Fruit fly (Drosophila melanogaster) whole organism, embryonic: ENCODE data around the gene CG10470.

ENCODE experiments used
- B-H2 ChIP-seq: fragments of 200-800 bp; sonication (Bioruptor generic); optimal IDR thresholded peaks from 2 replicates; lab custom pipeline; 2018; ENCODE audit warnings: missing biosample characterization, mild to moderate bottlenecking, missing genetic modification characterization
- Bteb2 ChIP-seq: fragments of 200-800 bp; sonication (Bioruptor generic); optimal IDR thresholded peaks from 2 replicates; lab custom pipeline; 2016; ENCODE audit warnings: missing biosample characterization, missing genetic modification characterization
- CG12659 ChIP-seq: fragments of 200-800 bp; sonication (Bioruptor generic); optimal IDR thresholded peaks from 3 replicates; lab custom pipeline; 2017; ENCODE audit warnings: mild to moderate bottlenecking, missing biosample characterization, missing genetic modification reagents, missing genetic modification characterization
- CG14667 ChIP-seq: fragments of 200-800 bp; sonication (Bioruptor generic); IDR thresholded peaks from 2 replicates; pipeline ENCODE4 v1.3.6; 2022; ENCODE audit warnings: missing biosample characterization, missing genetic modification characterization
- CG1647 ChIP-seq: fragments of 200-800 bp; sonication (Bioruptor generic); optimal IDR thresholded peaks from 3 replicates; lab custom pipeline; 2016; ENCODE audit warnings: missing biosample characterization, missing genetic modification characterization
- CG17829 ChIP-seq: fragments of 200-800 bp; optimal IDR thresholded peaks from 2 replicates; lab custom pipeline; 2019; ENCODE audit warnings: missing biosample characterization, mild to moderate bottlenecking, missing genetic modification characterization, moderate library complexity
- CG17912 ChIP-seq: fragments of 200-800 bp; sonication (Bioruptor generic); optimal IDR thresholded peaks from 2 replicates; lab custom pipeline; 2018; ENCODE audit warnings: missing biosample characterization, mild to moderate bottlenecking, missing genetic modification characterization
- CG18619 ChIP-seq: fragments of 200-800 bp; sonication (Bioruptor generic); optimal IDR thresholded peaks from 3 replicates; lab custom pipeline; 2017; ENCODE audit warnings: missing biosample characterization, mild to moderate bottlenecking, missing genetic modification characterization
- CG2875 ChIP-seq: fragments of 200-800 bp; sonication (Bioruptor generic); optimal IDR thresholded peaks from 2 replicates; lab custom pipeline; 2017; ENCODE audit warnings: missing biosample characterization, mild to moderate bottlenecking, missing genetic modification characterization, missing genetic modification reagents
- CG3726 ChIP-seq: fragments of 200-800 bp; sonication (Bioruptor generic); IDR thresholded peaks from 3 replicates; pipeline ENCODE4, ENCODE4 v1.3.6; 2022; ENCODE audit warnings: missing biosample characterization, missing genetic modification characterization
- CG4282 ChIP-seq: fragments of 200-800 bp; sonication (Bioruptor generic); optimal IDR thresholded peaks from 2 replicates; lab custom pipeline; 2016; ENCODE audit warnings: missing biosample characterization, missing genetic modification characterization
- CG4360 ChIP-seq: fragments of 200-800 bp; sonication (Bioruptor generic); IDR thresholded peaks from 2 replicates; pipeline ENCODE4 v1.3.6; 2022; ENCODE audit warnings: missing biosample characterization, missing genetic modification characterization
- CG4730 ChIP-seq: fragments of 200-800 bp; sonication (Bioruptor generic); IDR thresholded peaks from 2 replicates; pipeline ENCODE4 v1.3.6; 2022; ENCODE audit warnings: missing biosample characterization, missing genetic modification characterization
- CG4820 ChIP-seq: fragments of 200-800 bp; sonication (Bioruptor generic); optimal IDR thresholded peaks from 3 replicates; lab custom pipeline; 2016; ENCODE audit warnings: missing biosample characterization, missing genetic modification characterization
- CG6272 ChIP-seq: fragments of 200-800 bp; sonication (Bioruptor generic); IDR thresholded peaks from 2 replicates; pipeline ENCODE4 v1.3.6; 2022; ENCODE audit warnings: missing biosample characterization, missing genetic modification characterization
- CG6683 ChIP-seq: fragments of 200-800 bp; sonication (Bioruptor generic); optimal IDR thresholded peaks from 2 replicates; lab custom pipeline; 2017; ENCODE audit warnings: missing biosample characterization, mild to moderate bottlenecking, missing genetic modification characterization, missing genetic modification reagents
- CG6854 ChIP-seq: fragments of 200-800 bp; sonication (Bioruptor generic); optimal IDR thresholded peaks from 3 replicates; lab custom pipeline; 2017; ENCODE audit warnings: missing biosample characterization, mild to moderate bottlenecking, missing genetic modification characterization
- CG9215 ChIP-seq: fragments of 200-800 bp; sonication (Bioruptor generic); IDR thresholded peaks from 2 replicates; pipeline ENCODE4 v1.3.6; 2022; ENCODE audit warnings: missing biosample characterization, missing genetic modification characterization
- CG9437 ChIP-seq: fragments of 200-800 bp; sonication (Bioruptor generic); optimal IDR thresholded peaks from 2 replicates; lab custom pipeline; 2018; ENCODE audit warnings: missing biosample characterization, mild to moderate bottlenecking, missing genetic modification characterization
- CoRest ChIP-seq: fragments of 200-800 bp; sonication (Bioruptor generic); optimal IDR thresholded peaks from 3 replicates; lab custom pipeline; 2018; ENCODE audit warnings: missing biosample characterization, mild to moderate bottlenecking, missing genetic modification characterization, moderate library complexity
- D ChIP-seq, 2 experiments: fragments of 200-800 bp in 1 of 2; fragments of >200 bp in 1 of 2; sonication (Bioruptor generic) in 1 of 2; optimal IDR thresholded peaks; 2 replicates in 1 of 2; 3 replicates in 1 of 2; lab custom pipeline; 2017; ENCODE audit warnings: mild to moderate bottlenecking in 1 of 2, missing biosample characterization in 1 of 2, missing genetic modification characterization in 1 of 2, missing genetic modification reagents in 1 of 2
- Elba2 ChIP-seq: fragments of 200-800 bp; sonication (Bioruptor generic); optimal IDR thresholded peaks from 3 replicates; lab custom pipeline; 2016; ENCODE audit warnings: missing biosample characterization, missing genetic modification characterization
- HHEX ChIP-seq: fragments of 200-800 bp; sonication (Bioruptor generic); optimal IDR thresholded peaks from 3 replicates; lab custom pipeline; 2017; ENCODE audit warnings: missing biosample characterization, mild to moderate bottlenecking, missing genetic modification characterization, missing genetic modification reagents
- HLH3B ChIP-seq: fragments of 200-800 bp; sonication (Bioruptor generic); IDR thresholded peaks from 2 replicates; pipeline ENCODE4 v1.3.6; 2022; ENCODE audit warnings: missing biosample characterization, missing genetic modification characterization
- Hmx ChIP-seq: fragments of 200-800 bp; sonication (Bioruptor generic); optimal IDR thresholded peaks from 2 replicates; lab custom pipeline; 2016; ENCODE audit warnings: missing biosample characterization, missing genetic modification characterization
- Hr3 ChIP-seq: fragments of 200-800 bp; sonication (Bioruptor generic); optimal IDR thresholded peaks from 3 replicates; lab custom pipeline; 2016; ENCODE audit warnings: missing biosample characterization, missing genetic modification characterization
- MESR4 ChIP-seq: fragments of 200-800 bp; sonication (Bioruptor generic); optimal IDR thresholded peaks from 2 replicates; lab custom pipeline; 2018; ENCODE audit warnings: missing biosample characterization, mild to moderate bottlenecking, missing genetic modification characterization, moderate library complexity
- NFAT ChIP-seq: fragments of 200-800 bp; sonication (Bioruptor generic); IDR thresholded peaks from 2 replicates; pipeline ENCODE4 v1.3.6; 2022; ENCODE audit warnings: missing biosample characterization, missing genetic modification characterization
- NfI ChIP-seq: fragments of 200-800 bp; sonication (Bioruptor generic); optimal IDR thresholded peaks from 3 replicates; lab custom pipeline; 2018; ENCODE audit warnings: missing biosample characterization, mild to moderate bottlenecking, missing genetic modification characterization, moderate library complexity
- Optix ChIP-seq: fragments of 200-800 bp; sonication (Bioruptor generic); IDR thresholded peaks from 3 replicates; pipeline ENCODE4 v1.3.6; 2022; ENCODE audit warnings: missing biosample characterization, missing genetic modification characterization
- Rx ChIP-seq: fragments of 200-800 bp; sonication (Bioruptor generic); IDR thresholded peaks from 2 replicates; pipeline ENCODE4 v1.3.6; 2022; ENCODE audit warnings: missing biosample characterization, missing genetic modification characterization
- Side ChIP-seq: fragments of 200-800 bp; sonication (Bioruptor generic); optimal IDR thresholded peaks from 2 replicates; lab custom pipeline; 2016; ENCODE audit warnings: missing biosample characterization, missing genetic modification characterization
- ac ChIP-seq: fragments of 200-800 bp; sonication (Bioruptor generic); optimal IDR thresholded peaks from 3 replicates; lab custom pipeline; 2017; ENCODE audit warnings: missing biosample characterization, mild to moderate bottlenecking, missing genetic modification characterization
- chm ChIP-seq: fragments of 200-800 bp; sonication (Bioruptor generic); IDR thresholded peaks from 2 replicates; pipeline ENCODE4 v1.3.6; 2022; ENCODE audit warnings: missing biosample characterization, missing genetic modification characterization
- fd96Cb ChIP-seq: fragments of 200-800 bp; sonication (Bioruptor generic); optimal IDR thresholded peaks from 2 replicates; lab custom pipeline; 2018; ENCODE audit warnings: missing biosample characterization, mild to moderate bottlenecking, missing genetic modification characterization, moderate library complexity
- gcm ChIP-seq: fragments of 200-800 bp; sonication (Bioruptor generic); optimal IDR thresholded peaks from 2 replicates; lab custom pipeline; 2019; ENCODE audit warnings: missing biosample characterization, mild to moderate bottlenecking, missing genetic modification characterization, moderate library complexity
- ind ChIP-seq: fragments of 200-800 bp; sonication (Bioruptor generic); optimal IDR thresholded peaks from 3 replicates; lab custom pipeline; 2016; ENCODE audit warnings: missing biosample characterization, missing genetic modification characterization
- jumu ChIP-seq: fragments of 200-800 bp; sonication (Bioruptor generic); optimal IDR thresholded peaks from 3 replicates; lab custom pipeline; 2016; ENCODE audit warnings: missing biosample characterization, missing genetic modification characterization
- klu ChIP-seq: fragments of 200-800 bp; sonication (Bioruptor generic); IDR thresholded peaks from 2 replicates; pipeline ENCODE4 v1.3.6; 2022; ENCODE audit warnings: missing biosample characterization, missing genetic modification characterization
- knrl ChIP-seq: fragments of 200-800 bp; sonication (Bioruptor generic); IDR thresholded peaks from 3 replicates; pipeline ENCODE4 v1.3.6; 2022; ENCODE audit warnings: missing biosample characterization, missing genetic modification characterization; ENCODE audit not compliant: partially characterized antibody
- lov ChIP-seq, 2 experiments: fragments of 200-800 bp in 1 of 2; fragments of >200 bp in 1 of 2; sonication (Bioruptor generic) in 1 of 2; IDR thresholded peaks in 1 of 2; optimal IDR thresholded peaks in 1 of 2; 2 replicates in 1 of 2; 3 replicates in 1 of 2; pipeline versions ENCODE4 v1.3.6 to Lab custom; 2017 to 2022; ENCODE audit warnings: missing biosample characterization in 1 of 2, missing genetic modification characterization in 1 of 2
- nerfin-2 ChIP-seq: fragments of 200-800 bp; sonication (Bioruptor generic); IDR thresholded peaks from 2 replicates; pipeline ENCODE4 v1.3.6; 2022; ENCODE audit warnings: missing biosample characterization, missing genetic modification characterization; ENCODE audit not compliant: partially characterized antibody
- pho ChIP-seq: fragments of 200-800 bp; sonication (Bioruptor generic); optimal IDR thresholded peaks from 2 replicates; lab custom pipeline; 2016; ENCODE audit warnings: missing biosample characterization, missing genetic modification characterization
- sc ChIP-seq, 3 experiments: fragments of >200 bp in 2 of 3; fragments of 200-800 bp in 1 of 3; sonication (Bioruptor generic) in 1 of 3; optimal IDR thresholded peaks; 2 replicates in 2 of 3; 3 replicates in 1 of 3; lab custom pipeline; 2017; ENCODE audit warnings: mild to moderate bottlenecking in 1 of 3, missing biosample characterization in 1 of 3, missing genetic modification characterization in 1 of 3, missing genetic modification reagents in 1 of 3
- sens ChIP-seq: fragments of 200-800 bp; sonication (Bioruptor generic); peaks from one replicate; lab custom pipeline; 2016; ENCODE audit warnings: missing biosample characterization, missing genetic modification characterization
- ssp ChIP-seq: fragments of 200-800 bp; sonication (Bioruptor generic); IDR thresholded peaks from 2 replicates; pipeline ENCODE4 v1.3.6; 2022; ENCODE audit warnings: missing biosample characterization, missing genetic modification characterization
- trem ChIP-seq: fragments of 200-800 bp; optimal IDR thresholded peaks from 3 replicates; lab custom pipeline; 2019; ENCODE audit warnings: missing biosample characterization, mild to moderate bottlenecking, missing genetic modification characterization, moderate library complexity
- vfl ChIP-seq: fragments of 200-800 bp; sonication (Bioruptor generic); optimal IDR thresholded peaks from 2 replicates; lab custom pipeline; 2016; ENCODE audit warnings: missing biosample characterization, missing genetic modification characterization
- zen ChIP-seq: fragments of 200-800 bp; sonication (Bioruptor generic); optimal IDR thresholded peaks from 3 replicates; lab custom pipeline; 2018; ENCODE audit warnings: missing biosample characterization, mild to moderate bottlenecking, missing genetic modification characterization, moderate library complexity

CG10470 gene

dm6 chr2L:19058916-19059315 lies 10.0 kb downstream of the CG10470 start, which contains the start of gene Phlpp (continued):
- TF ChIP-seq Hr3 (GFP tag; lab: Kevin White, UChicago) (peak; percentile 4), Bteb2 (GFP tag; lab: Kevin White, UChicago) (no peak), CG4730 (GFP tag; lab: Robert Waterston, UW) (peak; percentile 47; the same call in 1 of the 2 replicates), Hmx (GFP tag; lab: Kevin White, UChicago) (no peak), knrl (GFP tag; lab: Robert Waterston, UW) (no peak), B-H2 (GFP tag; lab: Kevin White, UChicago) (no peak), CoRest (peak; percentile 47), MESR4 (GFP tag; lab: Kevin White, UChicago) (no peak), CG4820 (GFP tag; lab: Kevin White, UChicago) (no peak), D (optimal IDR thresholded peaks at IDR 0.05; lab: Kevin White, UChicago) (no peak), D (GFP tag; optimal IDR thresholded peaks at IDR 0.05; lab: Kevin White, UChicago) (peak; percentile 41), CG1647 (GFP tag; lab: Kevin White, UChicago) (no peak), CG4282 (no peak), CG6272 (GFP tag; lab: Robert Waterston, UW) (peak; percentile 41; the same call in 1 of the 2 replicates), CG9437 (GFP tag; lab: Kevin White, UChicago) (peak; percentile 2), CG18619 (peak; percentile 13), HHEX (GFP tag; lab: Kevin White, UChicago) (peak; percentile 8), Optix (GFP tag; lab: Robert Waterston, UW) (no peak), CG9215 (GFP tag; lab: Robert Waterston, UW) (peak; percentile 28; the same call in 1 of the 2 replicates), Elba2 (GFP tag; lab: Kevin White, UChicago) (peak; percentile 18), CG12659 (GFP tag; lab: Kevin White, UChicago) (no peak), fd96Cb (peak; percentile 69), nerfin-2 (no peak), NFAT (no peak), gcm (GFP tag; lab: Kevin White, UChicago) (peak; percentile 8), CG4360 (GFP tag; lab: Robert Waterston, UW) (0 out of 2 replicates have a peak, but pooled peaks have one; percentile 24), CG17912 (GFP tag; lab: Kevin White, UChicago) (no peak), NfI (GFP tag; lab: Kevin White, UChicago) (no peak), CG14667 (peak; percentile 35; the same call in 1 of the 2 replicates), sens (peak; percentile 95), Rx (GFP tag; lab: Robert Waterston, UW) (peak; percentile 59), chm (no peak), zen (tag; lab: Kevin White, UChicago) (peak; percentile 51), HLH3B (GFP tag; lab: Robert Waterston, UW) (peak; percentile 68), Side (GFP tag; lab: Kevin White, UChicago) (peak; percentile 23), trem (tag; lab: Kevin White, UChicago) (peak; percentile 60), CG2875 (GFP tag; lab: Kevin White, UChicago) (peak; percentile 23), vfl (GFP tag; lab: Kevin White, UChicago) (no peak), jumu (GFP tag; lab: Kevin White, UChicago) (peak; percentile 39), sc (optimal IDR thresholded peaks at IDR 0.05; lab: Kevin White, UChicago) (no peak), sc (GFP tag; optimal IDR thresholded peaks at IDR 0.05; lab: Kevin White, UChicago) (no peak), CG3726 (GFP tag; lab: Robert Waterston, UW) (no peak), CG6854 (GFP tag; lab: Kevin White, UChicago) (no peak), klu (GFP tag; lab: Robert Waterston, UW) (no peak), ac (no peak), ind (peak; percentile 57), ssp (peak; percentile 45), lov (optimal IDR thresholded peaks at IDR 0.05; lab: Kevin White, UChicago) (no peak), lov (GFP tag; IDR thresholded peaks at IDR 0.05; lab: Robert Waterston, UW) (no peak), CG6683 (GFP tag; lab: Kevin White, UChicago) (no peak), CG17829 (tag; lab: Kevin White, UChicago) (peak; percentile 67), pho (GFP tag; lab: Kevin White, UChicago) (no peak)
